Worm (Caenorhabditis elegans) whole organism, early embryonic: ENCODE data around the gene zim-2.

Experiments
- B0310.2 ChIP-seq: sonication (generic microtip); optimal IDR thresholded peaks from 2 replicates; lab custom pipeline; 2016; ENCODE audit warnings: mild to moderate bottlenecking, missing genetic modification characterization, missing compliant biosample characterization
- F13C5.2 ChIP-seq: sonication (generic microtip); optimal IDR thresholded peaks from 2 replicates; lab custom pipeline; 2017; ENCODE audit warnings: mild to moderate bottlenecking, missing genetic modification characterization, inconsistent platforms, missing compliant biosample characterization
- aly-1 ChIP-seq: sonication (generic microtip); optimal IDR thresholded peaks from 2 replicates; lab custom pipeline; 2016; ENCODE audit warnings: missing genetic modification characterization, missing compliant biosample characterization
- ama-1 ChIP-seq: fragments of 150-350 bp; optimal IDR thresholded peaks from 2 replicates; lab custom pipeline; 2014
- ceh-13 ChIP-seq: fragments of 200-800 bp; sonication (Bioruptor generic); optimal IDR thresholded peaks from 2 replicates; lab custom pipeline; 2018; ENCODE audit warnings: mild to moderate bottlenecking, missing genetic modification characterization, missing compliant biosample characterization
- ceh-36 ChIP-seq: sonication (generic microtip); optimal IDR thresholded peaks from 2 replicates; lab custom pipeline; 2016; ENCODE audit warnings: missing genetic modification characterization, inconsistent platforms, missing compliant biosample characterization
- ets-7 ChIP-seq: sonication (generic microtip); optimal IDR thresholded peaks from 2 replicates; lab custom pipeline; 2016; ENCODE audit warnings: missing genotype, missing genetic modification characterization, missing compliant biosample characterization
- flt-1 ChIP-seq: fragments of 200-800 bp; sonication (Bioruptor generic); IDR thresholded peaks from 2 replicates; pipeline ENCODE4 v1.3.6; 2022; ENCODE audit warnings: missing genetic modification characterization, missing compliant biosample characterization
- hmbx-1 ChIP-seq: sonication (generic microtip); optimal IDR thresholded peaks from 2 replicates; lab custom pipeline; 2016; ENCODE audit warnings: mild to moderate bottlenecking, missing genetic modification characterization, missing compliant biosample characterization
- hmg-4 ChIP-seq: fragments of 200-800 bp; sonication (Bioruptor generic); optimal IDR thresholded peaks from 2 replicates; lab custom pipeline; 2018; ENCODE audit warnings: mild to moderate bottlenecking, missing genetic modification characterization, missing compliant biosample characterization
- hnd-1 ChIP-seq: sonication (generic microtip); optimal IDR thresholded peaks from 2 replicates; lab custom pipeline; 2016; ENCODE audit warnings: missing genetic modification characterization, missing compliant biosample characterization
- pes-1 ChIP-seq: fragments of 200-800 bp; sonication (Bioruptor generic); IDR thresholded peaks from 2 replicates; pipeline ENCODE4 v1.3.6; 2022; ENCODE audit warnings: missing genetic modification reagents, missing genetic modification characterization, missing compliant biosample characterization
- scrt-1 ChIP-seq: fragments of 200-800 bp; sonication (Bioruptor generic); IDR thresholded peaks from 2 replicates; pipeline ENCODE4 v1.3.6; 2022; ENCODE audit warnings: missing genetic modification characterization, missing compliant biosample characterization
- sea-1 ChIP-seq: fragments of 200-800 bp; sonication (Bioruptor generic); conservative IDR thresholded peaks from 2 replicates; pipeline ENCODE4 v1.3.6; 2022; ENCODE audit warnings: missing genetic modification characterization, missing compliant biosample characterization
- tbx-11 ChIP-seq: fragments of 200-800 bp; sonication (Bioruptor generic); IDR thresholded peaks from 2 replicates; pipeline ENCODE4 v1.3.6; 2022; ENCODE audit warnings: missing genetic modification characterization, missing compliant biosample characterization
- tbx-37 ChIP-seq: fragments of 200-800 bp; sonication (Bioruptor generic); conservative IDR thresholded peaks from 2 replicates; pipeline ENCODE4 v1.3.6; 2022; ENCODE audit warnings: missing genetic modification reagents, missing genetic modification characterization, missing compliant biosample characterization
- tra-4 ChIP-seq: sonication (generic microtip); optimal IDR thresholded peaks from 2 replicates; lab custom pipeline; 2017; ENCODE audit warnings: missing genetic modification characterization, missing compliant biosample characterization

Gene zim-2

DNA sequence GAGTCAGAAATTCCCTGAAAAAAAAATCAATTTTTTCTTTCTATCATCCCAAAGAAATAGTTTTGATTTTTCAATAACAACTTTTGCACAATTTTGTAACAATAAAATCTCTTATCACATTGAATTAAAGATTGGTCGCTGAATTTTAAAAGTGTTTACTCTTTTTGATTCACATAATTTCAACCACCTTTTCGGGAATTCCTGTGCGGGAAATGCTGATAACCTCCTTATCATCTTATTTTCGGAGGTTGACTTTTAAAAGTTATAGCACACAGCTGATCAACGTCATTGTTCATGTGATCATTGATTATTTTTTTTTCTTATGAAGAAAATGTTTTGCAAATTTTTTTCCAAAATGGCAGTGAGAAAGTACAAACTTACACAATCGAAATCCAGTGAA is 11.7 kb upstream of the zim-2 start:
- TF ChIP-seq flt-1 (GFP tag; lab: Robert Waterston, UW) (no peak), ama-1 (no peak), ceh-36 (tag; lab: Kevin White, UChicago) (no peak), ets-7 (tag; lab: Kevin White, UChicago) (no peak), hmg-4 (no peak), tbx-11 (GFP tag; lab: Robert Waterston, UW) (no peak), scrt-1 (GFP tag; lab: Robert Waterston, UW) (no peak), tra-4 (tag; lab: Kevin White, UChicago) (no peak), ceh-13 (GFP tag; lab: Kevin White, UChicago) (no peak), F13C5.2 (no peak), tbx-37 (GFP tag; lab: Robert Waterston, UW) (no peak), hnd-1 (tag; lab: Kevin White, UChicago) (no peak)

DNA sequence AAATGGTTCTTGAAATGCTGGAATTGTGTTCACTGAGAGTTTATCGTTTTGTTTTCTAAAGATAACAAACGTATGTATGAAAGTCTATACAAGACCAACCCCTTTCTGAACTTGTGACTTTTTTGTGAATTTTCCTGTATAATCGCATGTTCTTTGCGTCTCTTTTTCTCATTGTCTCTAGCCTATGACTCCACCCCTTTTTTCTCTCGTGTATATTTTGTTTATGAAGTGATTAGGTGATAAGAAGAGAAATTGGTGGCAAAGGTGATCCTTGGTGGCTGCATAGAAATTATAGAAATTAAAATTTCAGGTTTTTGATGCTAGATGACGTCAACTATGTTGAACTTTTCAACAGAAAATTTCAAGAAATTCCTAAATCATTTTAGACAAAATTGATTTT is 10.0 kb upstream of the zim-2 start, which contains the start of gene T07G12.5:
T07G12.5 (minus strand) TSS at position 101 of the 400 bp plus-strand sequence.
- TF ChIP-seq aly-1 (no peak), ceh-36 (tag; lab: Kevin White, UChicago) (no peak)

DNA sequence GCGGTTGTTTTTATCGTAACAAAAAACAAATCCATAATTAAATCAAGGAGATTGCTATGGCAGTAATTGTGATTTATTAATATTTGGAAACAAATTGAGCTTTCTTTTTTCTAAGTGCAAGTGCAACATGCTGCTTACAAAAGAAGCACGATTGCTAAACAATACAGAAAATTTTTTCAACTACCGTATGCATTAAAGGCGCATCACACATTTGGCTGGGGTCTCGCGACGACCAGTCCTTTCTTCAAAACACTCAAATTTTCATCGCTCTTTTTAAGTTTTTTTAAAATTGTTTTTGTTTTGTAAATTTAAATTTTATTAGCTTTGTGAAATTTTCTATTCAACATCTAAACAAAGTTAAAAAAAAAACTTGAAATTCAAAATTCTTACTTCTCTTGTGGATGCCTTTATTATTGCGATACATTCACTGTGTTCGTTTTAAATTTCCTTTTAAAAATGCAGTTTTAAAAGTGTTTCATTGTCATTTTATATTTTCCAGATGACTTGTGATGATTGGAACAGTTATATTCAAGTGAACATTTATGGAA is 8.4 kb upstream of the zim-2 start, which contains the start of gene zim-1:
zim-1 (plus strand) TSS at position 498 of the 548 bp plus-strand sequence.
- no peak for TF ChIP-seq scrt-1 (GFP tag; lab: Robert Waterston, UW)
- TF ChIP-seq flt-1 (GFP tag; lab: Robert Waterston, UW), result no peak
- no peak for TF ChIP-seq tra-4 (tag; lab: Kevin White, UChicago)
- no peak for TF ChIP-seq pes-1 (GFP tag; lab: Robert Waterston, UW)
- TF ChIP-seq ceh-13 (GFP tag; lab: Kevin White, UChicago), result no peak
- TF ChIP-seq hnd-1 (tag; lab: Kevin White, UChicago), result no peak
- no peak for TF ChIP-seq ama-1
- no peak for TF ChIP-seq B0310.2 (tag; lab: Kevin White, UChicago)
- no peak for TF ChIP-seq tbx-37 (GFP tag; lab: Robert Waterston, UW)
- no peak for TF ChIP-seq sea-1
- TF ChIP-seq aly-1, result no peak
- no peak for TF ChIP-seq hmbx-1 (tag; lab: Kevin White, UChicago)
- no peak for TF ChIP-seq ets-7 (tag; lab: Kevin White, UChicago)
- TF ChIP-seq tbx-11 (GFP tag; lab: Robert Waterston, UW), result no peak
- no peak for TF ChIP-seq ceh-36 (tag; lab: Kevin White, UChicago)
- TF ChIP-seq F13C5.2, result no peak
- TF ChIP-seq hmg-4, result no peak

DNA sequence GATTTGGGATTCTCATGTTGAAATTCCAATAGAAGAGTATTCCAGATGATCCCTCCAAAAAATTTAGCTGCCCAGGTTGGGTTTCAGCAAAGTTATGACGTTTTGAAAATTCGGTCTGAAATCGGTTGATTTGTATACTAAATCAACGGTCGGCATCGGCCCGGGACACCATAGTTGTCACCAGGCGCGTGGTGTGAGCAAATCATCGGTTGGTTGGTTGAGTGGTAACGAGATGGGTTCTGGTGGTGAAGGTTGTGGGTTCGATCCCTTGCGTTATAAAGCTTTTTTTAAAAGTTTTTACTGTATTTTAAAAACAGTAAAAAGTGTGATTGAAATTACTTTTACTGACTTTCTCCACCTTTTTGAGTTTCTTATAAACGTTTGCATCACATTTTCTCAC is 6.5 kb upstream of the zim-2 start:
- 0 out of 2 replicates have a peak, but pooled peaks have one; percentile 10 for TF ChIP-seq tbx-37 (GFP tag; lab: Robert Waterston, UW)
- TF ChIP-seq tbx-11 (GFP tag; lab: Robert Waterston, UW), result 0 out of 2 replicates have a peak, but pooled peaks have one; percentile 33
- TF ChIP-seq flt-1 (GFP tag; lab: Robert Waterston, UW), result peak; percentile 70

DNA sequence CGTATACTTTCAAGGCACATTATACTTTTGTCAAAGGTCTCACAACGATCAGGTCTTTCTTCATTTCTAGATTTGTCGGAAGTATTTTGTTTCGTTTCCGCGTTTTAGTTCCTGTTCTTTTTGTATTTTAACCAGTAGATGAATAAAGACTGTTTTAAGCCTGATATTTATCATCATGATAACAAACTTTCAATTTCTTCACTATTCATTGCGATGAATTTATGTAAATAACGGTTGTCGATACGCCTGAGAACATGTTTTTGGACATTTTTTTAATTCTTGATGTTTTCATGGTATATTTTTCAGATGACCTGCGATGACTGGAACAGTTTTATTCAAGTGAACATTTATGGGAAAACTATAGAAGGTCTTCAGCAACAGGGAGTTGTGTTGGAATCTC is 3.4 kb downstream of the zim-2 start, which contains the start of gene zim-3:
zim-3 (plus strand) TSS at position 301 of the 400 bp plus-strand sequence.
- TF ChIP-seq ama-1, result no peak
- TF ChIP-seq hmg-4, result no peak

DNA sequence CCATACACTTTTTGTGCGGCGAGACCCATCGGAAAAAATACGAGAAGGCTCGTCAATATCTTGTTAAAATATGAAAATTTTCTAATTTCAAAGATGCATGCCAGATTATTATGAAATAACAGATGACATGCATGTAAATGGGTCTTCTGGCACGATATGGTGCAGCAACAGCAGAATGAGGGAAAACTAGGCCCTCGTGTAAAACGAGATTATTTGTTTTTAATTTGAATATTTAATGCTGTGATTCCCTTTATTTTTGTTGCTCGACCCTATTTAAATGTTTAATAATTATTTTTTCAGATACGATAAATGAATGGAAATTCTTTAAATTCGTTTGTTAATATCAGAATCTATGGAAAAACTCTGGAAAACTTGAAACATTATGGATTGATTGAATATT is 6.6 kb downstream of the zim-2 start, which contains the start of gene him-8:
him-8 (plus strand) TSS at position 301 of the 400 bp plus-strand sequence.
- TF ChIP-seq F13C5.2, result no peak
- no peak for TF ChIP-seq ceh-36 (tag; lab: Kevin White, UChicago)
- TF ChIP-seq ama-1, result no peak
- TF ChIP-seq ceh-13 (GFP tag; lab: Kevin White, UChicago), result no peak
- no peak for TF ChIP-seq B0310.2 (tag; lab: Kevin White, UChicago)
- TF ChIP-seq pes-1 (GFP tag; lab: Robert Waterston, UW), result no peak
- no peak for TF ChIP-seq tbx-37 (GFP tag; lab: Robert Waterston, UW)
- TF ChIP-seq scrt-1 (GFP tag; lab: Robert Waterston, UW), result no peak
- TF ChIP-seq hnd-1 (tag; lab: Kevin White, UChicago), result no peak
- no peak for TF ChIP-seq flt-1 (GFP tag; lab: Robert Waterston, UW)
- no peak for TF ChIP-seq hmbx-1 (tag; lab: Kevin White, UChicago)
- no peak for TF ChIP-seq hmg-4
- TF ChIP-seq tra-4 (tag; lab: Kevin White, UChicago), result no peak
- no peak for TF ChIP-seq sea-1
- TF ChIP-seq ets-7 (tag; lab: Kevin White, UChicago), result no peak
- no peak for TF ChIP-seq aly-1
- no peak for TF ChIP-seq tbx-11 (GFP tag; lab: Robert Waterston, UW)

DNA sequence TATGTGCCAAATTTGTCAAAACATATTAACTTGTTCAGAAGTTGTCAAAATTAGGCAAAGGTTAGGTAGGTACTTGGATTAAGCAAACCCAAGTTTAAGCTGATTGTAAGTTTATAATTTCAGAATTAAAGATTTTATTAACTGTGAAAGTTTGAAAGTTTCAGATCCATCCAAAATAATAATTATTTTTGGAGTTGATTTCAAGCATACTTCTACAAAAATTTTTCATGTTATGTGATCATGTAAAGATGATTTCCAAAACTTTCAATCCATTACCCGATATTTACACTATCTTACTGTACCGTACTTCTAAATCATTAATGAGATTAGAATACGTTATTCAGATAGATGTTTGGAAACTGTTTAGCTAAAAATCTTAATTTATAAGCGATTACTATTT is 9.6 kb downstream of the zim-2 start:
- TF ChIP-seq B0310.2 (tag; lab: Kevin White, UChicago) (no peak), flt-1 (GFP tag; lab: Robert Waterston, UW) (no peak), pes-1 (GFP tag; lab: Robert Waterston, UW) (no peak), scrt-1 (GFP tag; lab: Robert Waterston, UW) (no peak), sea-1 (no peak), ets-7 (tag; lab: Kevin White, UChicago) (no peak), F13C5.2 (no peak), hmg-4 (no peak)

DNA sequence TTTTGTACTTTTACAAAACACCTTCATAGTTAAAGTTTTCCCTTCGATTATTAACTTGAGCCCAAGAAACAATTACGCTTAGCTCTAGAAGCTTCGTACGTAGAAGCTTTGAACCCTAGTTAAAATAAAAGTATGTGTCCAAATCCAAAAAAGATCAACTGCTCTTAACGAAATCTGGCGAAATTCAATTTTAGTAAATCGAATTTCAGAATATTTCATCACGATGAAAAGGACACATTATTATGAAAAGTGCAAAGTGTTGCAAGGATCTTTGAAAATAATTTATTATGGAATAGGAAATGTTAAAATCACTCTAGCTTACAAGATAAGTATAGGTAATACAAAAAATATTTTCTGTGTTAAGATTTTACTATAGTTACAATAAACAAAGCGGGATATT is 10.2 kb downstream of the zim-2 start:
- TF ChIP-seq hnd-1 (tag; lab: Kevin White, UChicago) (no peak), ets-7 (tag; lab: Kevin White, UChicago) (no peak), ceh-36 (tag; lab: Kevin White, UChicago) (no peak), B0310.2 (tag; lab: Kevin White, UChicago) (no peak), ama-1 (no peak), sea-1 (no peak), scrt-1 (GFP tag; lab: Robert Waterston, UW) (no peak), hmbx-1 (tag; lab: Kevin White, UChicago) (no peak), ceh-13 (GFP tag; lab: Kevin White, UChicago) (no peak), tbx-11 (GFP tag; lab: Robert Waterston, UW) (no peak), hmg-4 (no peak), flt-1 (GFP tag; lab: Robert Waterston, UW) (no peak), pes-1 (GFP tag; lab: Robert Waterston, UW) (no peak), tra-4 (tag; lab: Kevin White, UChicago) (no peak), F13C5.2 (no peak), aly-1 (no peak), tbx-37 (GFP tag; lab: Robert Waterston, UW) (no peak)
